Fruit fly (Drosophila melanogaster) whole organism, larva: ENCODE data around the gene Ccn.

Experiments
- noc ChIP-seq: fragments of 200-800 bp; sonication (Bioruptor generic); optimal IDR thresholded peaks from 3 replicates; lab custom pipeline; 2019; ENCODE audit warnings: missing biosample characterization, mild to moderate bottlenecking, missing genetic modification characterization, moderate library complexity

Ccn gene

DNA sequence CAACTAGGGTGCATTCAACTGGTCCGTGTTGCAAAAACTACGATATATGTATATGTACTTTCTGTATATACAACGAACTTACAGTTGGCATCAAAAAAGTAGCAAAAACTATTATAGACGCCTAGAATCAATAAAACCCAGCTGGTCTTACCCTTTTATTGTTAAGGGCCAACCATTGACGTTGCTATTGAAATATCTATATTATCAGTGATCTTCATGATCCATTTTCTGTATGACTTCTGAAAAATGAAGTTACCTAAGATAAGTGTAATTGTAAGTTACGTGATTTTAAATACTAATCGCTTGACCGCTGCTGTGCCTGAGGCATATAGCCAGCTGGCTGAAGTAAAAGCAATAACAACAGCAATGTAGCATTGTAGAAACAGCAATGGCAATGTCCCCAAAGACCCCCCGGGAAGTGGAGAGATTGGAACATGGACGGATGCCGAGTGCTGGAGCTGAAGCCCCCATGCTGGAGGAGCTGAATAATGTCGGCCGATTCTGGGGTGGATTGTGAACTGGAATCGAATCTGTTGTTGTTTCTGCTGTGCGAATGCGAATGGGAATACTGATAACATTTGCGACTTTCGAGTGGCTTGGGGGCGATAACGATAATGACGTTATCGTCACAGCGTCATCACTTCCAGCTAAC is 32.0 kb upstream of the Ccn start:
- TF ChIP-seq noc, result peak; percentile 26

DNA sequence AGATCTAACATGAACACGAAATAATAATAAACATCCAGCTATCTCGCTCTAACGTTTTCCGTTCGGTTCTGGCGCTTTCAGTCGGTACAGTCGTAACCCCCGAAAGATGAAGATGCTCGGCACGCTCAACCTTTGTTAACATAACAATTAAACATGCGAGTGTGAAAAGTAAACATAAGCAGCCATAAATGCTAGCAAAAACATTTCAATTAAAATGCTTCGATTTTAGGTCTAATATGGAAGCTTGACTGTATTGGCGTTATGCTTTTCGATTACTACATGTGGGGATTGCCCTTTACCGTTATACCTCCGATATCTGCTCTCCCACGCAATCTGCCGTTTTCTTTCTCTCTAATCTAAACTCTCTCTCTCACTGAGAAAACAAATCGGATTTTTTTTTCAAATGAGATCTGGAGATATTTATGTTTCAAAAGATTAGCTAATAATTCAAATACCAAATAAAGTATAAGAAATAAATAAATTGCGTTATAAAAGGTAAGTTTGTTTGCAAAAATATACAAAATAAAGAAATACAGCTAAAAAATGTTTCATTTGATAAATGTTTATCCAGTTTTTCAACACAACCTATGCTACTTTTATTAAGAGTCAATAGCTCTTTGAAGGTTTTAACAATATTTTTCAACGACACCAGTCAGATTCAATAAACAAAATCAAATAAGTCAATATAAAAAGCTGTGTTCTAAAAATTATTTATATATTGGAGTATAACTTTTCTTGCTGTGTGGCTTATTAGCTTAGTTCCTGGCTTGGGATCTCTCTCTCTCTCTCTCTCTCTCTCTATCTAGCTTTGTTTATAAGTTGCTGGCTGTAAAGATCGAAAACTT is 31.2 kb upstream of the Ccn start:
- TF ChIP-seq noc, result peak; percentile 95

DNA sequence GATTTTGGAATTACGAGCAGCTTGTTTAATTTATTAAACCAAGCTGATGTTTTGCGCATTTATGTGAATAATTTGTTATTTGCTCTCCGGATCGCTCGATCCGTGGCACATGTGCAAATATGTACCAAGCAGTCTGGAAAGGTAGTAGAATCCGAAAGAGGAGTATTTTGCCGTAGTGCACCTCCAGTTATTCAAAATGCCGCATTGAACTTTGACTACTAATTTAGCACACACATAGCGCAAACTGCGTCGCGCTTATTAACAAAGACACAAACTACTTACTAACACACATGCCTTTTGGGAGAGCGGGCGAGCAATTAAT is 30.6 kb upstream of the Ccn start:
- peak; percentile 34 for TF ChIP-seq noc

DNA sequence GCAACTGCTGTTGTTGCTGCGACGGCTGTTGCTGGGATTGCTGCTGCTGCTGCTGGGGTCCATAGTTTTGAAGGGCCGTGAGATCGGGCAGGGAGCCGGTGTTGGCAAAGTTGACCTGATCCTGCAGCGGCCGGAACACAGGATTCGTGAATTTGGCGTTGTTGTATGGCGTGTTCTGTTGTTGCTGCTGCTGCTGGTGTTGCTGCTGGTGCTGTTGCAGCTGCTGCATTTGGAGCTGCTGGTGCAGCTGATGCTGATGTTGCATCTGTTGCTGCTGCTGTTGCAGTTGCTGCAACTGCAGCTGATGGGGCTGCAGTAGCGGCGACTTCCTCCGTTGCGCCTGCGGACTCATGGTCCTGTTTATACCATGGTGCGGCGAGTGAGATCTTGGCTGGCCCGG is 26.2 kb upstream of the Ccn start:
- no peak for TF ChIP-seq noc

DNA sequence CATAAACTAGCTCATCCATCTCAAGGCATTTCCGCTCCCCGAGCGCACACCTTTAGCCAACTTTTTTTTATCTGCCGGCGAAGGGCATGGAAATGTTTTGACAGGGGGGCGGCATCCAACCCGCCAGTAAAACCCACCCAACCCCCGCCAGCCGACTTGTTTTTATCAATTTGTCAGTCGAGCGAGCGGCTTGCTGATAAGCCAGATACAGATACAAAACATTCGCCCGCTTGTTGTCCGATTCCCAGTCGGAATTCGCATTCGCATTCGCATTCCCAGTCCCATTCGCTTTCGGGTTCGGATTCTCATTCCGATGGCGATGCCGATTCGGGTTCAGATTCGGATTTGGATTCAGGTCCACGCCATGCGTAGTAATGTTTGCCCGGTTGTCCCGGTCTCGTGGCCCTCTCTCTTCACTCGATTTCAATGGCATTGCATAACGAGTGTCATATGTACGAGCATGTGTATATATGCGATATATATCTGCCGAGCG is 24.7 kb upstream of the Ccn start:
- TF ChIP-seq noc, result peak; percentile 80

DNA sequence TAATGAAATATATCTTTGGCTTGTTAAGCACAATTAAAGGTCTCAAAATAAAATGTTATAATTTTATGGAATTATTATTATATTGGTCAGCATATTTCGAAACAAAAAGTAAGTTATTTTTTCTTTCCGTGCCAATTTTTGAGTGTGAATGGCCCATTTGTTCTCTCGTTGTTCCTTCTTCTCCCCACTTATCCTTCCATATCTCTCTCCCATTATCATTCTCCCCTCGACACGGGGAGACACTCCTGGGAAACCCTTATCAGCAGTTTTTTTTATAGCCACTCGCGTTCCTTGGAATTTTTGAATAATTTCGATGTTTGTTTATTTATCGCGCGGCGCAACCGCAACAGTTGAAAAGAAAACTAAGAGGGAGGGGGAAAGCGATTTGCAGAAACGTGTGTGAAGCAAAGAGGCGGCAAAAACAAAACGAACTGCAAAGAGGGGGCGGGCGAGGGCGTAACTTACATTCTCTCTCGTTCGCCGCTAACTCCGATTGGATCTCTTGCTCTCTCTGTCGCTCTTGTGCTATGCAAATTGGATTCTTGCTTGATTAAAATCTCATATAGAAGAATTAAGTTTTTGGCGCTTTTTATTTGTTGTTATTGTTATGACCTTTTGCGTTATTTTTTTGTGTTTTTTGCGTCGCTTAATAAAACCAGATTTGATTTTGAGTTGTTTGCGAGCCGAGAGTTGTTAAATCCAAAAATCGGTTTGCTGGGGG is 22.0 kb upstream of the Ccn start:
- no peak for TF ChIP-seq noc

DNA sequence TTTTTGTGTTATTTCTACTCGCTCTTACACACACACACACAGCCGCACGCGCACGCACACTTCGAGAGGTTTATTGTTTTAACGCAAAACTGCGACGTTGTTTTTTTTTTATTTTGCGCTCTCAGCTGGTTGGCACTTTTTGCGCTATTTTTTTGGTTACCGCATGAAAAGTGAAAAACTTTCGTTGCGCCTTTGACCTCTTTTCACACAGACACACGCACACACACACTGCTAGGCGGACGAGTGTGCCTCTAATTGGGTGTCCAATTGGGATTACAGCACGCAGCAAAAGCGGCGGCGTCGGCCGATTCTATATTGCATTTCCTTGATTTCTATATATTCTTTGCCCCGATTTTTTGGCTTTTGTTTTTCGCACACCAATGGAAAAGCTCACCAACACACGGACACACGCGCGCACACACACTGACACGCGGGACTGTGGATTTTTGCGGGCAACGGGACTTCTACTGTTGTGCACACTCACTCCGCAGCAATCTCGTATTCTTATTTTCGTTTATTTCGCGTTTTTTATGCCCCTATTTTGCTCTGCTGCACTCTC is 21.4 kb upstream of the Ccn start:
- no peak for TF ChIP-seq noc

DNA sequence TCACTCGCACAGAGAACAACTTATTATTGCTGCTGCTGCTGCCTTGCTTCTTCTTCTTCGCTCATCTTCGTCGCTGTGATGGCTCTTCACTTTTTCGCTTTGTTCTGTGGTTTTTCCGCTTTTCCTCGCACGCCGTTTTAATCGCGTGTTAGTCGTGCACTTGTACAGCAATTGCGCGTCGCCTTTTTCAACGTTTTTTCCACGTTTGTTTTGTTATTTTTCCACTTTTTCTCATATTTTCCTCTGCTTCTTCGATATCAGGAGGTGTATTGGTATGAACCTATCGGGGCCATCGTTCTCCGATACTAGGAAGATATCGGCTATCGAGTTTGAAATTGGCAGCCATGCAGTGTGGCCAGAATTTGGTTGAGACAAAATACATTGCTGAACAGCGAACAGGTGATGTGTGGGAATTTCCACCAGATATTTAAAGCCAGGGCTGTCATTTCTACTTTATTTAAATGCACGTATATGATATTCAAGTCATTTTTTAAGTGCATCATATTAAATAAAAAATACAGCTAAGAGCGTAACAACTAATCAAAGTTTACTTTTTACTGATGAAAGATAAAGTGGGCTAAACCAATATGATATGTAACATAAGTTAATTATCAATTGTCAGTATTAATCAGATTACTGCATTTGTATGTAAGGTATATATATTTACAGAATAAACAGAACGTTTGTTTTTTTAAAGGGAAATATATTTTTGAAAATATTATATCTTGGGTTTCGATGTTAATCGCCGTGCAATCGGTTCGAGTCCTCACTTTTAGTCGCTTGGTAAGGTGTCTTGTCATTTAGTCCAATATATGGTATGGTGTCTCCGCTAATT is 20.7 kb upstream of the Ccn start, which contains the start of gene Crtc:
TSS of gene Crtc (minus strand) at position 290 of the 835 bp plus-strand sequence.
- TF ChIP-seq noc, result no peak

DNA sequence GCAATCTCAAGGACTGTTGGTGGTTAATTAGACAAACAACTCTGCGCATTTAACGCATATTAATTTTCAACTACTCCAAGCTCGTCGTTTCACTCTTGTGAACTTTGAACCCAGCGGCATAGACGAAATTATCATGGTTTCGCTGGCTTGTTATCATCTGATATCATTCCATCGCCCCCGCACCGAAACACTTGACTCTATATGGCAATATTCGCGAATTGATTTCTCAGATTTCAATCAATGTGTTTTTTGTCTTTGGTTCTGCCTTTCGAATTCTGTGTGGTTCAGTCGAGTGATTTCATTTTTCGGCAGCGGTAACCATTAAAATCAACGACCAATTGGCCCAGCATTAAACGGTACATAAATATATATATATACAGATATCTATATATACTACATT is 18.5 kb upstream of the Ccn start, which contains the start of gene CG34251:
TSS of gene CG34251 (plus strand) at position 301 of the 400 bp plus-strand sequence.
- TF ChIP-seq noc, result no peak

DNA sequence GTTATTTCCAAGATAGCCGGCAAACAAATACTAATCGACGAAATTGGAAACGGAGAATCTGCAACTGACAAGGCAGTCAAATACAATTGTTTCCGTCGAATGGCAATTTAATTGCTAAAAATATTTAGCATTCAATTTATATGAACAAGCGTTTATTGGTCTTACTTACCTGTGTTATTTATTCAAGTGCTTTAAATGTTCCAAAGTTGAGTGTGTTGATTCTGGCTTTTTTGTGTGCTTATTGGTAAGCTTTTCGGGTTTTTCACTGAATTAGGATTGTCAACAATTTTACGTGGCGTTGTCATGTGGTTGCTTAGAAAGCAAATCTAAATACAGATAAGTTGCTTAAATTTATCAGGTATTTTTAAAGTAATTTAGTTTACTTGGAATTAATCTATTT is 18.0 kb upstream of the Ccn start:
- TF ChIP-seq noc, result no peak

DNA sequence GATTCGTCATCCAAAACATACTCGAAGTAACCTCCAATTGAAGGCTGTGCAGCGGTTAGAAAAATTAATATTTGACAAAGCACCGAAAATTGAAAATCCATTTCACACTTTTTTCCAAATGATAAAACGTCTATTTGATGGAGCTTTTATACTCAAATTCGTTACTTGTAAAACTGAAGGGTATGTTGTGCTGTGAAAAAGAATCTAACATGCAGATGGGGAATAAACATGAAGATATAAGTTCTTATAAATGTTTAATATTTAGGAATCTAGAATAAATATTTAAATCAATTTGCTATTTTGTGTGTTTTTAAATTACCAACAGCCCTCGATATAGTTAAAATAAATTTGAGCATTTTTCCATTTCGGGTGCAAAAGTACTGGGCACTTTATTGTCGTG is 29.9 kb downstream of the Ccn start, which contains the start of gene CheB74a:
TSS of gene CheB74a (minus strand) at position 101 of the 400 bp plus-strand sequence.
- no peak for TF ChIP-seq noc

DNA sequence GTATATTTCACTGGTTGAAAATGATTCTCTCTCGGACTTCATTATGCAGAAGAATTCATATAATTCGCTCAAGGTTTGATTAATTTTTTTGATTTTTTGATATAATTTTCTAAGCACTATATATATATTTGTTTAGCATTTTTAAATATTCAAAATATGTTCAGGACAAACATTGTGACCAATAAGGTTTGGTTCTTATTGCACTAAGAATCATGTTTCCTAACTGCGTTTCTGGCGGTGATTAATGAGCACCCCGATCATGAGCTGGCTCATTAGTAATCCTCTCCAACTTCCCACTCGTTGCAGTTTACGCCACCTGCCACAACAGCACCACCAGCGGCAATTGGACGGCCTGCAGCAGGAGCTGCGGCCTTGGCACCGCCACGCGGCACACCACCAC is 39.5 kb downstream of the Ccn start, which contains the start of gene CG6052:
TSS of gene CG6052 (minus strand) at position 101 of the 400 bp plus-strand sequence.
- no peak for TF ChIP-seq noc

DNA sequence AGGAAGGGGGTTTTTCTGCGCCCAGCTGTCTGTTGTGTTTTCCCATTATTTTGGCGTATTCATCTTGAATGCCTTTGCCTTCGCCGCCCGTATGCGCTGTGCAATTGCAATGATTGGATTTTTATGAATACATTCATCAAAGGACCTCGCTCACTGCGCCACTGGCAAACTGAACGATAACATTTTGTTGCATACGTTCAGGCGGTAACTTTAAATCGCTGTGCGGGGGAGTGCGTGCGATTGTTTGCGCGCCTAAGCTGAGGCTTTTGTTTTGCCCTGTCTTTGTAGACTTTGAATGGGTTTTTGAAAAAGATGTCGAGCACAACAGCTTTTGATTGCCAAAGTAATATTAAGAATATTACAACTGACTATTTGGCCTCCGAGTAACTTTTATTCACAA is 49.8 kb downstream of the Ccn start:
- TF ChIP-seq noc, result no peak

DNA sequence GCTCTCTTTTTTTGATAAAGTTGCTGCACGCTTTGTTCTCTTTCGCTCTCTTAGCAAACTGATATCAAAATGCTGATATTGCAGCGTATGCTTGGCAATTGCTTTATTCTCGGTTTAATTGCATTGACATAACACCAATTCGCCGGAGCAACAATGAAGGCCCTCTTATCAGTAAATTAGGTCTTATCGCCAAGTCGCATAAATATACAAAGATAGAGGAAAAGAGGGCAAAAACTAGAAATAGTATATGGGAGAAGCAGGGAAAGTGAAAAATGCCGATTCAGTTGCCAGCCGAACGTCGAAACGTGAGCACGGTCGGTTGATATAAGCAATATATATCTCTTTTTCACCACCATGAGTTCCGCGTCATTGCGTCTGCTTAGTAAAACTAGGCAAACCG is 50.7 kb downstream of the Ccn start, which contains the start of gene CG7460:
TSS of gene CG7460 (plus strand) at position 70 of the 400 bp plus-strand sequence.
- TF ChIP-seq noc, result peak; percentile 7

DNA sequence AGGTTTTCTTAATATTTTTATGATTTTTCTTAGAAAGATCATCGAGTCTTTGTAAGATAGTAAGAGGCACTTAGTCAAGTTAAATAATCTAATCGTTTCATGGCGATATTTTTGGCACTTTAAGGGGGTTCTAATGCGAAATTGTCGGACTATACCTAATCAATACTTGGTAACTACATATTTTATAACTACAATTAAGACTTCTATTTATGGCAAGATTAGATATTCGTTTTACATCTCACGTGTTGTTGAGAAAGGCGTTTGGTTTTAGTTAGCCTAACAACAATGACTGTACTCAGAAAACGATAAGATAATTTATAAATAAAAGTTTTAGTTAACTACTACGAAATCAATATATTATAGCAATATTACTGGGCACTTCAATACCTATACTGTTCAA is 52.7 kb downstream of the Ccn start:
- TF ChIP-seq noc, result peak; percentile 42

DNA sequence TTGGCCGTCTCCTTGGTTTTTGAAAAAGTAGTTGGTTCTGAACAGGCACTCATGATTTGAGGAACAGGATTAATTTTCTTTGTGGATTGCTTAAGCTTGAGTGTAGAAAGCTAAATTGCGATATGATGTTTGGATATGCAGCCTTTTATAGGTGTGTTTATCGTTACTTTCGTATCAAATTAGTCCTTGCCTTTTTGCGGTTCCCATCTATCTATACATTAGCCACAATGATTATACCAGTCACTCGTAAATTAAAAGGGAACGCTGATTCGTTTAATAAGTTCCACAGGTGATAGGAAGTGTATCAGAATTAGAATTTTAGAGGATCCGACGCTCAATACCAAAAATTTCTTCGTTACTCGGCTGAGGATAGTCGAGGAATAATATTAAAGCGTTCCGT is 56.9 kb downstream of the Ccn start, which contains the start of gene CG6034:
TSS of gene CG6034 (minus strand) at position 101 of the 400 bp plus-strand sequence.
- TF ChIP-seq noc, result no peak
